Worm (Caenorhabditis elegans) whole organism, mixed stage, embryonic: ENCODE results near the gene Y17G9A.4.

Source experiments
- drap-1 ChIP-seq: fragments of 200-800 bp; sonication (Bioruptor generic); optimal IDR thresholded peaks from 3 replicates; lab custom pipeline; 2018; ENCODE audit warnings: mild to moderate bottlenecking, missing genetic modification characterization, missing compliant biosample characterization
- elt-1 ChIP-seq: sonication (generic microtip); optimal IDR thresholded peaks from 2 replicates; lab custom pipeline; 2017; ENCODE audit warnings: missing genetic modification characterization, mild to moderate bottlenecking, missing compliant biosample characterization, antibody characterized with exemption, moderate library complexity, borderline replicate concordance; ENCODE audit not compliant: insufficient read depth
- elt-3 ChIP-seq: fragments of 150-350 bp; optimal IDR thresholded peaks from 2 replicates; lab custom pipeline; 2014; ENCODE audit warnings: missing biosample characterization, missing genetic modification characterization
- mep-1 ChIP-seq: fragments of 150-350 bp; optimal IDR thresholded peaks from 2 replicates; lab custom pipeline; 2017; ENCODE audit warnings: missing biosample characterization, missing genetic modification reagents, missing genetic modification characterization, inconsistent platforms
- nhr-12 ChIP-seq: fragments of 150-350 bp; optimal IDR thresholded peaks from 2 replicates; lab custom pipeline; 2014; ENCODE audit warnings: missing biosample characterization, missing genetic modification characterization
- nhr-237 ChIP-seq: fragments of 150-350 bp; optimal IDR thresholded peaks from 2 replicates; lab custom pipeline; 2014; ENCODE audit warnings: missing biosample characterization, missing genetic modification characterization
- nhr-28 ChIP-seq: fragments of 150-350 bp; optimal IDR thresholded peaks from 2 replicates; lab custom pipeline; 2014; ENCODE audit warnings: missing biosample characterization, missing genetic modification characterization
- pha-4 ChIP-seq: fragments of 150-350 bp; optimal IDR thresholded peaks from 2 replicates; lab custom pipeline; 2018; ENCODE audit warnings: missing biosample characterization, missing genetic modification reagents, missing genetic modification characterization
- snpc-4 ChIP-seq: fragments of 150-350 bp; optimal IDR thresholded peaks from 2 replicates; lab custom pipeline; 2014; ENCODE audit warnings: missing biosample characterization, missing genetic modification characterization
- unc-39 ChIP-seq: fragments of 150-350 bp; optimal IDR thresholded peaks from 2 replicates; lab custom pipeline; 2014; ENCODE audit warnings: missing biosample characterization, missing genetic modification characterization
- unc-62 ChIP-seq: fragments of 150-350 bp; optimal IDR thresholded peaks from 2 replicates; lab custom pipeline; 2014; ENCODE audit warnings: missing biosample characterization, missing genetic modification reagents, missing genetic modification characterization

ce11 chrIV:4889613-4890012 lies 28.3 kb upstream of the Y17G9A.4 start, which contains the start of gene sgnh-1:
- TF ChIP-seq unc-62 (GFP tag; lab: Kevin White, UChicago) (no peak), unc-39 (tag; lab: Kevin White, UChicago) (no peak), snpc-4 (tag; lab: Kevin White, UChicago) (no peak), nhr-12 (tag; lab: Kevin White, UChicago) (no peak), mep-1 (tag; lab: Kevin White, UChicago) (no peak), elt-3 (tag; lab: Kevin White, UChicago) (no peak), nhr-28 (no peak), drap-1 (GFP tag; lab: Kevin White, UChicago) (no peak), elt-1 (tag; lab: Kevin White, UChicago) (no peak), pha-4 (tag; lab: Kevin White, UChicago) (no peak), nhr-237 (tag; lab: Kevin White, UChicago) (no peak)
